Fruit fly (Drosophila melanogaster) whole organism, prepupa: ENCODE data around the gene milt.

Experiments used
- Blimp-1 ChIP-seq: fragments of 200-800 bp; sonication (Bioruptor generic); optimal IDR thresholded peaks from 3 replicates; lab custom pipeline; 2017; ENCODE audit warnings: missing biosample characterization, missing genetic modification characterization, mild to moderate bottlenecking, moderate library complexity, missing genetic modification reagents
- CG10631 ChIP-seq: fragments of 200-800 bp; sonication (Bioruptor generic); optimal IDR thresholded peaks from 2 replicates; lab custom pipeline; 2016; ENCODE audit warnings: missing biosample characterization, missing genetic modification characterization
- CG10669 ChIP-seq: fragments of 200-800 bp; sonication (Bioruptor generic); optimal IDR thresholded peaks from 3 replicates; lab custom pipeline; 2018; ENCODE audit warnings: missing biosample characterization, mild to moderate bottlenecking, missing genetic modification characterization, moderate library complexity
- CG11294 ChIP-seq: fragments of 200-800 bp; sonication (Bioruptor generic); IDR thresholded peaks from 2 replicates; pipeline ENCODE4 v1.3.6; 2022; ENCODE audit warnings: missing biosample characterization, missing genetic modification characterization
- CG11762 ChIP-seq: fragments of 200-800 bp; sonication (Bioruptor generic); optimal IDR thresholded peaks from 3 replicates; lab custom pipeline; 2016; ENCODE audit warnings: missing biosample characterization, missing genetic modification characterization; ENCODE audit not compliant: insufficient read depth
- CG11902 ChIP-seq: fragments of 200-800 bp; sonication (Bioruptor generic); optimal IDR thresholded peaks from 3 replicates; lab custom pipeline; 2016; ENCODE audit warnings: missing biosample characterization, missing genetic modification characterization
- CG15336 ChIP-seq: fragments of 200-800 bp; sonication (Bioruptor generic); IDR thresholded peaks from 2 replicates; pipeline ENCODE4 v1.3.6; 2022; ENCODE audit warnings: missing biosample characterization, missing genetic modification characterization
- CG1621 ChIP-seq: fragments of 200-800 bp; sonication (Bioruptor generic); optimal IDR thresholded peaks from 3 replicates; lab custom pipeline; 2018; ENCODE audit warnings: missing biosample characterization, mild to moderate bottlenecking, missing genetic modification characterization
- CG16779 ChIP-seq: fragments of 200-800 bp; sonication (Bioruptor generic); optimal IDR thresholded peaks from 3 replicates; lab custom pipeline; 2017; ENCODE audit warnings: missing biosample characterization, mild to moderate bottlenecking, missing genetic modification characterization
- CG31627 ChIP-seq: fragments of 200-800 bp; sonication (Bioruptor generic); optimal IDR thresholded peaks from 3 replicates; lab custom pipeline; 2016; ENCODE audit warnings: missing biosample characterization, missing genetic modification characterization
- CG32006 ChIP-seq: fragments of 200-800 bp; sonication (Bioruptor generic); optimal IDR thresholded peaks from 3 replicates; lab custom pipeline; 2017; ENCODE audit warnings: missing biosample characterization, mild to moderate bottlenecking, missing genetic modification characterization
- CG3919 ChIP-seq: fragments of 200-800 bp; sonication (Bioruptor generic); optimal IDR thresholded peaks from 3 replicates; lab custom pipeline; 2016; ENCODE audit warnings: missing biosample characterization, missing genetic modification characterization
- CG6163 ChIP-seq: fragments of 200-800 bp; sonication (Bioruptor generic); IDR thresholded peaks from 3 replicates; pipeline ENCODE4 v1.3.6; 2022; ENCODE audit warnings: missing biosample characterization, missing genetic modification characterization
- CG6276 ChIP-seq: fragments of 200-800 bp; sonication (Bioruptor generic); optimal IDR thresholded peaks from 2 replicates; lab custom pipeline; 2017; ENCODE audit warnings: missing biosample characterization, mild to moderate bottlenecking, missing genetic modification characterization
- CG6792 ChIP-seq: fragments of 200-800 bp; sonication (Bioruptor generic); optimal IDR thresholded peaks from 3 replicates; lab custom pipeline; 2016; ENCODE audit warnings: missing biosample characterization, missing genetic modification characterization
- CG6808 ChIP-seq: fragments of 200-800 bp; sonication (Bioruptor generic); optimal IDR thresholded peaks from 3 replicates; lab custom pipeline; 2017; ENCODE audit warnings: missing biosample characterization, missing genetic modification characterization, mild to moderate bottlenecking, moderate library complexity, missing genetic modification reagents
- CG6854 ChIP-seq: fragments of 200-800 bp; sonication (Bioruptor generic); optimal IDR thresholded peaks from 2 replicates; lab custom pipeline; 2017; ENCODE audit warnings: missing biosample characterization, mild to moderate bottlenecking, missing genetic modification characterization
- CG7368 ChIP-seq: fragments of 200-800 bp; sonication (Bioruptor generic); optimal IDR thresholded peaks from 3 replicates; lab custom pipeline; 2016; ENCODE audit warnings: missing biosample characterization, missing genetic modification characterization
- CG8119 ChIP-seq: fragments of 200-800 bp; sonication (Bioruptor generic); IDR thresholded peaks from 3 replicates; pipeline ENCODE4 v1.3.6; 2022; ENCODE audit warnings: missing biosample characterization, missing genetic modification characterization
- CG8632 ChIP-seq: fragments of 200-800 bp; sonication (Bioruptor generic); optimal IDR thresholded peaks from 3 replicates; lab custom pipeline; 2016; ENCODE audit warnings: missing biosample characterization, missing genetic modification characterization
- CG9139 ChIP-seq: fragments of 200-800 bp; sonication (Bioruptor generic); optimal IDR thresholded peaks from 3 replicates; lab custom pipeline; 2017; ENCODE audit warnings: missing biosample characterization, mild to moderate bottlenecking, missing genetic modification characterization
- Eip75B ChIP-seq: fragments of 200-800 bp; sonication (Bioruptor generic); optimal IDR thresholded peaks from 3 replicates; lab custom pipeline; 2016; ENCODE audit warnings: missing biosample characterization, missing genetic modification characterization
- Eip78C ChIP-seq: fragments of 200-800 bp; sonication (Bioruptor generic); peaks from one replicate; lab custom pipeline; 2016; ENCODE audit warnings: missing biosample characterization, missing genetic modification characterization
- Ets21C ChIP-seq: fragments of 200-800 bp; sonication (Bioruptor generic); optimal IDR thresholded peaks from 3 replicates; lab custom pipeline; 2016; ENCODE audit warnings: missing biosample characterization, missing genetic modification characterization
- Ets96B ChIP-seq: fragments of 200-800 bp; optimal IDR thresholded peaks from 2 replicates; lab custom pipeline; 2019; ENCODE audit warnings: missing biosample characterization, mild to moderate bottlenecking, missing genetic modification characterization, moderate library complexity
- Gug ChIP-seq: fragments of 200-800 bp; sonication (Bioruptor generic); IDR thresholded peaks from 2 replicates; pipeline ENCODE4 v1.3.6; 2022; ENCODE audit warnings: missing biosample characterization, missing genetic modification characterization
- Hr38 ChIP-seq: sonication (Bioruptor generic); optimal IDR thresholded peaks from 2 replicates; lab custom pipeline; 2016; ENCODE audit warnings: missing biosample characterization, missing genetic modification characterization
- Hr39 ChIP-seq: fragments of 200-800 bp; sonication (Bioruptor generic); optimal IDR thresholded peaks from 2 replicates; lab custom pipeline; 2016; ENCODE audit warnings: missing biosample characterization, missing genetic modification characterization
- Hr4 ChIP-seq: fragments of 200-800 bp; sonication (Bioruptor generic); optimal IDR thresholded peaks from 3 replicates; lab custom pipeline; 2016; ENCODE audit warnings: missing biosample characterization, missing genetic modification characterization
- Lpt ChIP-seq: fragments of 200-800 bp; sonication (Bioruptor generic); optimal IDR thresholded peaks from 3 replicates; lab custom pipeline; 2016; ENCODE audit warnings: missing biosample characterization, missing genetic modification characterization
- Met ChIP-seq: fragments of 200-800 bp; sonication (Bioruptor generic); optimal IDR thresholded peaks from 3 replicates; lab custom pipeline; 2016; ENCODE audit warnings: missing biosample characterization, missing genetic modification characterization
- OdsH ChIP-seq: fragments of 200-800 bp; sonication (Bioruptor generic); optimal IDR thresholded peaks from 3 replicates; lab custom pipeline; 2016; ENCODE audit warnings: missing biosample characterization, missing genetic modification characterization
- Smox ChIP-seq: fragments of 200-800 bp; sonication (Bioruptor generic); optimal IDR thresholded peaks from 3 replicates; lab custom pipeline; 2016; ENCODE audit warnings: missing biosample characterization, missing genetic modification characterization
- Sox102F ChIP-seq: fragments of 200-800 bp; sonication (Bioruptor generic); optimal IDR thresholded peaks from 2 replicates; lab custom pipeline; 2016; ENCODE audit warnings: missing biosample characterization, mild to moderate bottlenecking, missing genetic modification characterization
- Sox14 ChIP-seq: fragments of 200-800 bp; sonication (Bioruptor generic); optimal IDR thresholded peaks from 3 replicates; lab custom pipeline; 2016; ENCODE audit warnings: missing biosample characterization, missing genetic modification characterization
- achi ChIP-seq: fragments of 200-800 bp; sonication (Bioruptor generic); optimal IDR thresholded peaks from 3 replicates; lab custom pipeline; 2016; ENCODE audit warnings: missing biosample characterization, missing genetic modification characterization
- cyc ChIP-seq: fragments of 200-800 bp; sonication (Bioruptor generic); optimal IDR thresholded peaks from 3 replicates; lab custom pipeline; 2016; ENCODE audit warnings: missing biosample characterization, missing genetic modification characterization
- dac ChIP-seq: fragments of 200-800 bp; sonication (Bioruptor generic); optimal IDR thresholded peaks from 2 replicates; lab custom pipeline; 2017; ENCODE audit warnings: missing biosample characterization, mild to moderate bottlenecking, missing genetic modification characterization
- dsx ChIP-seq: fragments of 200-800 bp; optimal IDR thresholded peaks from 3 replicates; lab custom pipeline; 2019; ENCODE audit warnings: missing biosample characterization, mild to moderate bottlenecking, missing genetic modification characterization, moderate library complexity; ENCODE audit not compliant: poor library complexity, severe bottlenecking
- eg ChIP-seq: fragments of 200-800 bp; sonication (Bioruptor generic); IDR thresholded peaks from 3 replicates; pipeline ENCODE4 v1.3.6; 2022; ENCODE audit warnings: missing biosample characterization, missing genetic modification characterization
- esn ChIP-seq: fragments of 200-800 bp; sonication (Bioruptor generic); optimal IDR thresholded peaks from 2 replicates; lab custom pipeline; 2016; ENCODE audit warnings: missing biosample characterization, mild to moderate bottlenecking, missing genetic modification characterization, moderate library complexity
- fd59A ChIP-seq: fragments of 200-800 bp; sonication (Bioruptor generic); optimal IDR thresholded peaks from 2 replicates; lab custom pipeline; 2017; ENCODE audit warnings: missing biosample characterization, mild to moderate bottlenecking, missing genetic modification characterization, missing genetic modification reagents
- fd85E ChIP-seq: fragments of 200-800 bp; sonication (Bioruptor generic); optimal IDR thresholded peaks from 3 replicates; lab custom pipeline; 2016; ENCODE audit warnings: missing biosample characterization, missing genetic modification characterization
- fkh ChIP-seq: fragments of 200-800 bp; sonication (Bioruptor generic); optimal IDR thresholded peaks from 3 replicates; lab custom pipeline; 2017; ENCODE audit warnings: missing biosample characterization, mild to moderate bottlenecking, missing genetic modification characterization, moderate library complexity
- net ChIP-seq: fragments of 200-800 bp; sonication (Bioruptor generic); optimal IDR thresholded peaks from 3 replicates; lab custom pipeline; 2016; ENCODE audit warnings: missing biosample characterization, missing genetic modification characterization
- pdm3 ChIP-seq: fragments of 200-800 bp; sonication (Bioruptor generic); optimal IDR thresholded peaks from 3 replicates; lab custom pipeline; 2016; ENCODE audit warnings: missing biosample characterization, missing genetic modification characterization
- salr ChIP-seq, 2 experiments: fragments of 200-800 bp; sonication (Bioruptor generic); optimal IDR thresholded peaks; 3 replicates each; lab custom pipeline; 2016 to 2018; ENCODE audit warnings: missing biosample characterization in 2 of 2, missing genetic modification characterization in 2 of 2, mild to moderate bottlenecking in 1 of 2
- spab ChIP-seq: fragments of 200-800 bp; sonication (Bioruptor generic); optimal IDR thresholded peaks from 2 replicates; lab custom pipeline; 2017; ENCODE audit warnings: missing biosample characterization, mild to moderate bottlenecking, missing genetic modification characterization, missing genetic modification reagents
- ss ChIP-seq, 2 experiments: fragments of 200-800 bp; sonication (Bioruptor generic); optimal IDR thresholded peaks; 2 replicates in 1 of 2; 3 replicates in 1 of 2; lab custom pipeline; 2017 to 2018; ENCODE audit warnings: mild to moderate bottlenecking in 2 of 2, missing biosample characterization in 2 of 2, missing genetic modification characterization in 2 of 2, moderate library complexity in 1 of 2
- svp ChIP-seq: fragments of 200-800 bp; sonication (Bioruptor generic); peaks from one replicate; lab custom pipeline; 2016; ENCODE audit warnings: missing biosample characterization, missing genetic modification characterization
- topi ChIP-seq: fragments of 200-800 bp; sonication (Bioruptor generic); optimal IDR thresholded peaks from 3 replicates; lab custom pipeline; 2016; ENCODE audit warnings: missing biosample characterization, missing genetic modification characterization
- vri ChIP-seq: fragments of 200-800 bp; sonication (Bioruptor generic); optimal IDR thresholded peaks from 3 replicates; lab custom pipeline; 2016; ENCODE audit warnings: missing biosample characterization, mild to moderate bottlenecking, missing genetic modification characterization

milt gene

dm6 chr2L:7009807-7010470, 27.7 kb upstream of the milt start, which contains the start of gene uif:
Gene uif (minus strand): TSS chr2L:7010359.
- TF ChIP-seq topi (no peak), CG8119 (peak; percentile 24; the same call in 1 of the 3 replicates), CG6792 (no peak), CG16779 (tag; lab: Kevin White, UChicago) (no peak), fkh (GFP tag; lab: Kevin White, UChicago) (no peak), CG3919 (GFP tag; lab: Kevin White, UChicago) (no peak), CG7368 (GFP tag; lab: Kevin White, UChicago) (no peak), svp (GFP tag; lab: Kevin White, UChicago) (no peak), fd85E (no peak), Eip75B (GFP tag; lab: Kevin White, UChicago) (peak; percentile 36), CG6276 (GFP tag; lab: Kevin White, UChicago) (peak; percentile 52), Smox (no peak), achi (GFP tag; lab: Kevin White, UChicago) (no peak), CG6808 (GFP tag; lab: Kevin White, UChicago) (peak; percentile 9), eg (no peak), OdsH (GFP tag; lab: Kevin White, UChicago) (no peak), CG11294 (GFP tag; lab: Robert Waterston, UW) (no peak), ss (GFP tag; optimal IDR thresholded peaks at IDR 0.05; lab: Kevin White, UChicago) (peak; percentile 46 to 51), esn (GFP tag; lab: Kevin White, UChicago) (no peak), Hr39 (GFP tag; lab: Kevin White, UChicago) (no peak), CG1621 (tag; lab: Kevin White, UChicago) (no peak), CG6163 (GFP tag; lab: Robert Waterston, UW) (peak; percentile 52), Hr38 (no peak), Ets96B (tag; lab: Kevin White, UChicago) (peak; percentile 7), vri (GFP tag; lab: Kevin White, UChicago) (no peak), CG11762 (GFP tag; lab: Kevin White, UChicago) (no peak), cyc (GFP tag; lab: Kevin White, UChicago) (no peak), Sox14 (GFP tag; lab: Kevin White, UChicago) (peak; percentile 13), dsx (peak; percentile 46), spab (GFP tag; lab: Kevin White, UChicago) (peak; percentile 1), CG9139 (GFP tag; lab: Kevin White, UChicago) (no peak), salr (GFP tag; optimal IDR thresholded peaks at IDR 0.05; lab: Kevin White, UChicago) (no peak), CG10669 (GFP tag; lab: Kevin White, UChicago) (no peak), fd59A (GFP tag; lab: Kevin White, UChicago) (no peak), CG8632 (GFP tag; lab: Kevin White, UChicago) (no peak), Sox102F (GFP tag; lab: Kevin White, UChicago) (no peak), Met (GFP tag; lab: Kevin White, UChicago) (no peak), Eip78C (GFP tag; lab: Kevin White, UChicago) (peak; percentile 61), pdm3 (GFP tag; lab: Kevin White, UChicago) (no peak), Lpt (peak; percentile 59), Blimp-1 (GFP tag; lab: Kevin White, UChicago) (no peak), CG6854 (no peak), CG32006 (GFP tag; lab: Kevin White, UChicago) (no peak), CG11902 (GFP tag; lab: Kevin White, UChicago) (no peak), Ets21C (GFP tag; lab: Kevin White, UChicago) (no peak), CG15336 (GFP tag; lab: Robert Waterston, UW) (peak; percentile 40; the same call in 1 of the 2 replicates), CG31627 (GFP tag; lab: Kevin White, UChicago) (no peak), net (GFP tag; lab: Kevin White, UChicago) (peak; percentile 33), Hr4 (GFP tag; lab: Kevin White, UChicago) (no peak), Gug (GFP tag; lab: Robert Waterston, UW) (no peak), CG10631 (no peak), dac (GFP tag; lab: Kevin White, UChicago) (no peak)
